Worm (Caenorhabditis elegans): Measurements from ENCODE around the gene aff-1.

aff-1 gene

DNA sequence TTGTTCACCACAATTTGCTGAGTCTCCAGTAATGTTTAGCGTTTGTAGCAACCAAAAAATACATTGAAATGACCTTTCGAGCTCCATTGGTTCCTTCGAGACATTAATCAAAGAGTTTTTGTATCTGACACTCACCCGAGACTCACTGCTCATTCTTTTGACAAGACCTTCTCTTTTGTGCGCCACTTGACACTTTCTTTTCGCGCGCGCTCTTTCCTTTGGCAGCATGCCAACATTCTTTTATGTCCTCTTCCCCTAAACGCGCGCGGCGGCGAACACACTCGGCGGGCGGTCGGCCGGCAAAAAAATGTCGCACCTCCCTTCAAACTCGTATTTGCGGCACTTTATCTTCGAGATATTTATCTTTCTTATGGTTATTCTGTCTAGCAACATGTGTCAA is 19.9 kb downstream of the aff-1 start:
- TF ChIP-seq peb-1 (tag; optimal IDR thresholded peaks at IDR 0.05), result no peak
- TF ChIP-seq Y55F3AM.14 (GFP tag; optimal IDR thresholded peaks at IDR 0.05), result no peak
- peak; percentile 9 for TF ChIP-seq mab-5 (tag; optimal IDR thresholded peaks at IDR 0.05)
- TF ChIP-seq nhr-21 (tag; optimal IDR thresholded peaks at IDR 0.05), result no peak
- no peak for TF ChIP-seq nhr-129 (tag; optimal IDR thresholded peaks at IDR 0.05)
- TF ChIP-seq mbf-1 (tag; optimal IDR thresholded peaks at IDR 0.05), result no peak
- no peak for TF ChIP-seq ceh-82 (tag; optimal IDR thresholded peaks at IDR 0.05)
- no peak for TF ChIP-seq ama-1 (optimal IDR thresholded peaks at IDR 0.05)
- TF ChIP-seq nhr-77 (tag; optimal IDR thresholded peaks at IDR 0.05), result no peak
- TF ChIP-seq sma-9 (GFP tag; optimal IDR thresholded peaks at IDR 0.05), result peak; percentile 47
- no peak for TF ChIP-seq sma-9 (tag; optimal IDR thresholded peaks at IDR 0.05)
- TF ChIP-seq nhr-11 (tag; optimal IDR thresholded peaks at IDR 0.05), result no peak
- TF ChIP-seq nhr-25 (tag; optimal IDR thresholded peaks at IDR 0.05), result peak; percentile 6
- no peak for TF ChIP-seq dmd-4 (tag; optimal IDR thresholded peaks at IDR 0.05)
- TF ChIP-seq aly-2 (tag; optimal IDR thresholded peaks at IDR 0.05), result no peak
- TF ChIP-seq alr-1 (tag; optimal IDR thresholded peaks at IDR 0.05), result no peak
- no peak for TF ChIP-seq crh-2 (tag; optimal IDR thresholded peaks at IDR 0.05)
- no peak for TF ChIP-seq ceh-16 (tag; optimal IDR thresholded peaks at IDR 0.05)
- TF ChIP-seq F13H6.1 (tag; optimal IDR thresholded peaks at IDR 0.05), result peak; percentile 54
- no peak for TF ChIP-seq unc-62 (GFP tag; optimal IDR thresholded peaks at IDR 0.05)
- peak; percentile 8 for TF ChIP-seq sma-3 (GFP tag; optimal IDR thresholded peaks at IDR 0.05)
- TF ChIP-seq sem-4 (tag; optimal IDR thresholded peaks at IDR 0.05), result no peak
- TF ChIP-seq lsy-2 (tag; optimal IDR thresholded peaks at IDR 0.05), result no peak
- TF ChIP-seq nhr-6 (tag; optimal IDR thresholded peaks at IDR 0.05), result no peak
- TF ChIP-seq elt-3 (tag; optimal IDR thresholded peaks at IDR 0.05), result no peak
- peak; percentile 39 for TF ChIP-seq egl-27 (tag; optimal IDR thresholded peaks at IDR 0.05)
- no peak for TF ChIP-seq nhr-237 (tag; optimal IDR thresholded peaks at IDR 0.05)
- TF ChIP-seq elt-1 (tag; optimal IDR thresholded peaks at IDR 0.05), result no peak
- TF ChIP-seq nhr-12 (tag; optimal IDR thresholded peaks at IDR 0.05), result no peak

DNA sequence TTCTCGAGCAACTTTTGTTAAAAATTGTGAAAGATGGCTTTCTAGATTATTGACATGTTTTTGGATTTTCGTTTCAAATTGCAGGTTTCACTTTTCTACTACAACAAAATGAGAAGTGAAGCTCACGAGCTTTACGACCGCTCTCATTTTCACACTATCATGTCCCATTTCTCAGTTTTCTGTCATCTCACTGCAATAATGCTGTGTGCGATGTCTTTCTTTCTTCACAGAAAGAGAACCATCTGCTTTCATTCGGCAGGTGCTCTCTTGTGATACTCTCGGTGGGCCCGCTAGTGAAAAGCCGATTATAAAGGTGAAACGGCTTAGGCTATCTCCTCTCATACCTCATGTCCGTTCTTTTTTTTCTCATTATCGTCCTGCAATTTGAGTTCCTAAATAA is 20.3 kb downstream of the aff-1 start:
- TF ChIP-seq egl-27 (tag; optimal IDR thresholded peaks at IDR 0.05), result no peak
- no peak for TF ChIP-seq skn-1 (tag; optimal IDR thresholded peaks at IDR 0.05)
- TF ChIP-seq nhr-129 (tag; optimal IDR thresholded peaks at IDR 0.05), result peak; percentile 63
- TF ChIP-seq gmeb-1 (tag; optimal IDR thresholded peaks at IDR 0.05), result no peak

DNA sequence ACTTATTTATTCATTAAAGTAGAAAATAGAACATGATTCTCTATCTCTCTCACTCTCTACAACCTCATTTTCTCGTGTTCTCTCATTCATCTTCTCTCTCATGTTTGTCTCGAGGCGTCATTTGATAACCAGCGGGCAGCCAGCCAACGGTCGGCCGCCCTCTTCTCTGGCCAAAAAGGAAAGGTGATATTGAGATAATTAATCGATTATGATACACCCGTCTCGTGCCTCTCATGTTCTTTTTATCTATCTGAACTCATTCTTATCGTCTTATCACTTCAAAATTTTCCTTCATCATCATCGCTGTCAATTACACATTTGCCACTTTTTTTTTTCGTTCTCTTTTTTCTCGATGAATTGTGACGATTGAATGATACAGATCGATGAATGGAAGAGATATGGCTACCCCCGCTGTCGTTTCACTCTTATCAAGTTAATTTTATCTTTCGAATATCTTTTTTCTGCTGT is 20.9 kb downstream of the aff-1 start:
- no peak for TF ChIP-seq zag-1 (tag; optimal IDR thresholded peaks at IDR 0.05)
- peak; percentile 53 for TF ChIP-seq nhr-129 (tag; optimal IDR thresholded peaks at IDR 0.05)
- no peak for TF ChIP-seq unc-62 (GFP tag; optimal IDR thresholded peaks at IDR 0.05)
- no peak for TF ChIP-seq peb-1 (tag; optimal IDR thresholded peaks at IDR 0.05)
- TF ChIP-seq nhr-23 (tag; optimal IDR thresholded peaks at IDR 0.05), result no peak
- no peak for TF ChIP-seq ceh-16 (tag; optimal IDR thresholded peaks at IDR 0.05)
- TF ChIP-seq lin-39 (tag; optimal IDR thresholded peaks at IDR 0.05), result no peak
- TF ChIP-seq elt-3 (tag; optimal IDR thresholded peaks at IDR 0.05), result peak; percentile 50
- peak; percentile 77 for TF ChIP-seq ztf-4 (tag; optimal IDR thresholded peaks at IDR 0.05)
- no peak for TF ChIP-seq nhr-10 (tag; optimal IDR thresholded peaks at IDR 0.05)
- peak; percentile 100 for TF ChIP-seq fos-1 (tag; optimal IDR thresholded peaks at IDR 0.05)
- TF ChIP-seq sem-4 (tag; optimal IDR thresholded peaks at IDR 0.05), result peak; percentile 68
- no peak for TF ChIP-seq unc-39 (tag; optimal IDR thresholded peaks at IDR 0.05)
- peak; percentile 34 for TF ChIP-seq C34F6.9 (tag; optimal IDR thresholded peaks at IDR 0.05)
- TF ChIP-seq gmeb-1 (tag; optimal IDR thresholded peaks at IDR 0.05), result peak; percentile 67
- peak; percentile 68 for TF ChIP-seq Y55F3AM.14 (GFP tag; optimal IDR thresholded peaks at IDR 0.05)
- TF ChIP-seq nhr-77 (tag; optimal IDR thresholded peaks at IDR 0.05), result peak; percentile 9
- TF ChIP-seq lsy-2 (tag; optimal IDR thresholded peaks at IDR 0.05), result peak; percentile 10 to 66
- TF ChIP-seq alr-1 (tag; optimal IDR thresholded peaks at IDR 0.05), result no peak
- TF ChIP-seq crh-2 (tag; optimal IDR thresholded peaks at IDR 0.05), result peak; percentile 88
- TF ChIP-seq ZK546.5 (tag; optimal IDR thresholded peaks at IDR 0.05), result no peak
- TF ChIP-seq mdl-1 (tag; optimal IDR thresholded peaks at IDR 0.05), result peak; percentile 77 to 84
- no peak for TF ChIP-seq nhr-12 (tag; optimal IDR thresholded peaks at IDR 0.05)
- peak; percentile 97 for TF ChIP-seq sma-3 (GFP tag; optimal IDR thresholded peaks at IDR 0.05)
- peak; percentile 58 for TF ChIP-seq elt-1 (tag; optimal IDR thresholded peaks at IDR 0.05)
- TF ChIP-seq mab-5 (tag; optimal IDR thresholded peaks at IDR 0.05), result peak; percentile 16
- TF ChIP-seq mbf-1 (tag; optimal IDR thresholded peaks at IDR 0.05), result no peak
- TF ChIP-seq lin-13 (GFP tag; optimal IDR thresholded peaks at IDR 0.05), result peak; percentile 33
- no peak for TF ChIP-seq aly-2 (tag; optimal IDR thresholded peaks at IDR 0.05)
- TF ChIP-seq ama-1 (optimal IDR thresholded peaks at IDR 0.05), result no peak
- TF ChIP-seq nhr-6 (tag; optimal IDR thresholded peaks at IDR 0.05), result no peak
- TF ChIP-seq unc-55 (GFP tag; optimal IDR thresholded peaks at IDR 0.05), result peak; percentile 55
- no peak for TF ChIP-seq ceh-82 (tag; optimal IDR thresholded peaks at IDR 0.05)
- TF ChIP-seq ztf-1 (GFP tag; conservative IDR thresholded peaks at IDR 0.05), result no peak
- no peak for TF ChIP-seq dmd-4 (tag; optimal IDR thresholded peaks at IDR 0.05)
- peak; percentile 84 for TF ChIP-seq nhr-25 (tag; optimal IDR thresholded peaks at IDR 0.05)
- peak; percentile 98 for TF ChIP-seq sma-9 (GFP tag; optimal IDR thresholded peaks at IDR 0.05)
- no peak for TF ChIP-seq sma-9 (tag; optimal IDR thresholded peaks at IDR 0.05)
- no peak for TF ChIP-seq nhr-11 (tag; optimal IDR thresholded peaks at IDR 0.05)
- TF ChIP-seq ztf-11 (tag; optimal IDR thresholded peaks at IDR 0.05), result no peak
- TF ChIP-seq blmp-1 (tag; optimal IDR thresholded peaks at IDR 0.05; ENCODE audit: insufficient read depth), result peak; percentile 91
- TF ChIP-seq lin-11 (tag; optimal IDR thresholded peaks at IDR 0.05), result no peak

Data from whole organism, L2 larva.